Worm (Caenorhabditis elegans) whole organism, L3 larva: ENCODE results near the gene srm-4.
A peak's percentile ranks its signal among the peaks of the same experiment; 100 is the strongest.

Experiments
- R02D3.7 ChIP-seq: fragments of 150-350 bp; optimal IDR thresholded peaks from 2 replicates; lab custom pipeline; 2014; ENCODE audit warnings: missing biosample characterization, missing genetic modification characterization
- ZK546.5 ChIP-seq: sonication (generic microtip); optimal IDR thresholded peaks from 2 replicates; lab custom pipeline; 2017; ENCODE audit warnings: missing biosample characterization, missing genetic modification characterization
- aly-2 ChIP-seq: fragments of 150-350 bp; optimal IDR thresholded peaks from 2 replicates; lab custom pipeline; 2014; ENCODE audit warnings: missing biosample characterization, missing genetic modification characterization
- ceh-9 ChIP-seq: sonication (generic microtip); optimal IDR thresholded peaks from 2 replicates; lab custom pipeline; 2018; ENCODE audit warnings: missing biosample characterization, missing genetic modification characterization
- daf-12 ChIP-seq: fragments of 150-350 bp; optimal IDR thresholded peaks from 2 replicates; lab custom pipeline; 2014; ENCODE audit warnings: missing biosample characterization, missing genetic modification reagents, missing genetic modification characterization
- egl-27 ChIP-seq: sonication (generic microtip); optimal IDR thresholded peaks from 4 replicates; lab custom pipeline; 2017; ENCODE audit warnings: missing biosample characterization, missing genetic modification reagents, missing genetic modification characterization
- egl-5 ChIP-seq: fragments of 150-350 bp; optimal IDR thresholded peaks from 2 replicates; lab custom pipeline; 2017; ENCODE audit warnings: missing biosample characterization, missing genetic modification reagents, missing genetic modification characterization, inconsistent platforms
- elt-2 ChIP-seq: sonication (generic microtip); optimal IDR thresholded peaks from 2 replicates; lab custom pipeline; 2016; ENCODE audit warnings: missing genetic modification reagents, mild to moderate bottlenecking, missing genetic modification characterization, missing compliant biosample characterization
- elt-3 ChIP-seq, 3 experiments: fragments of 150-350 bp in 1 of 3; sonication (generic microtip) in 2 of 3; optimal IDR thresholded peaks; 2 replicates in 2 of 3; 4 replicates in 1 of 3; lab custom pipeline; 2014 to 2017; ENCODE audit warnings: missing biosample characterization in 3 of 3, missing genetic modification characterization in 3 of 3
- eor-1 ChIP-seq, 2 experiments: fragments of 150-350 bp; optimal IDR thresholded peaks; 2 replicates each; lab custom pipeline; 2014 to 2018; ENCODE audit warnings: missing biosample characterization in 2 of 2, missing genetic modification characterization in 2 of 2
- fkh-2 ChIP-seq: fragments of 150-350 bp; optimal IDR thresholded peaks from 2 replicates; lab custom pipeline; 2014; ENCODE audit warnings: missing biosample characterization, missing genetic modification reagents, missing genetic modification characterization
- fos-1 ChIP-seq: fragments of 150-350 bp; optimal IDR thresholded peaks from 2 replicates; lab custom pipeline; 2014; ENCODE audit warnings: missing biosample characterization, missing genetic modification characterization
- jun-1 ChIP-seq: fragments of 150-350 bp; optimal IDR thresholded peaks from 2 replicates; lab custom pipeline; 2014; ENCODE audit warnings: missing biosample characterization, missing genetic modification reagents, missing genetic modification characterization
- lin-39 ChIP-seq: fragments of 150-350 bp; optimal IDR thresholded peaks from 2 replicates; lab custom pipeline; 2018; ENCODE audit warnings: missing biosample characterization, missing genetic modification reagents, missing genetic modification characterization
- mdl-1 ChIP-seq: fragments of 150-350 bp; optimal IDR thresholded peaks from 2 replicates; lab custom pipeline; 2014; ENCODE audit warnings: missing biosample characterization, missing genetic modification characterization
- nfya-1 ChIP-seq: sonication (generic microtip); optimal IDR thresholded peaks from 2 replicates; lab custom pipeline; 2017; ENCODE audit warnings: missing genetic modification characterization, mild to moderate bottlenecking, missing compliant biosample characterization, antibody characterized with exemption, moderate library complexity; ENCODE audit not compliant: insufficient read depth
- nhr-11 ChIP-seq: fragments of 150-350 bp; optimal IDR thresholded peaks from 2 replicates; lab custom pipeline; 2014; ENCODE audit warnings: missing biosample characterization, missing genetic modification characterization
- nhr-23 ChIP-seq: fragments of 150-350 bp; optimal IDR thresholded peaks from 2 replicates; lab custom pipeline; 2014; ENCODE audit warnings: missing biosample characterization, missing genetic modification reagents, missing genetic modification characterization
- nhr-237 ChIP-seq: fragments of 150-350 bp; optimal IDR thresholded peaks from 2 replicates; lab custom pipeline; 2014; ENCODE audit warnings: missing biosample characterization, missing genetic modification characterization
- nhr-25 ChIP-seq: sonication (generic microtip); optimal IDR thresholded peaks from 2 replicates; lab custom pipeline; 2017; ENCODE audit warnings: missing biosample characterization, missing genetic modification characterization
- nhr-76 ChIP-seq: fragments of 150-350 bp; sonication (generic microtip); optimal IDR thresholded peaks from 5 replicates; lab custom pipeline; 2014; ENCODE audit warnings: missing biosample characterization, missing genetic modification characterization
- pha-4 ChIP-seq: fragments of 150-350 bp; optimal IDR thresholded peaks from 2 replicates; lab custom pipeline; 2014; ENCODE audit warnings: missing biosample characterization, missing genetic modification reagents, missing genetic modification characterization
- sea-2 ChIP-seq: fragments of 150-350 bp; sonication (generic microtip); optimal IDR thresholded peaks from 4 replicates; lab custom pipeline; 2014; ENCODE audit warnings: missing biosample characterization, missing genetic modification reagents, missing genetic modification characterization
- skn-1 ChIP-seq: fragments of 150-350 bp; optimal IDR thresholded peaks from 2 replicates; lab custom pipeline; 2014; ENCODE audit warnings: missing biosample characterization, missing genetic modification characterization
- snpc-4 ChIP-seq: fragments of 150-350 bp; optimal IDR thresholded peaks from 2 replicates; lab custom pipeline; 2014; ENCODE audit warnings: missing biosample characterization, missing genetic modification characterization
- tbx-2 ChIP-seq: sonication (generic microtip); optimal IDR thresholded peaks from 2 replicates; lab custom pipeline; 2016; ENCODE audit warnings: mild to moderate bottlenecking, missing genetic modification characterization, missing compliant biosample characterization
- unc-39 ChIP-seq: sonication (generic microtip); optimal IDR thresholded peaks from 4 replicates; lab custom pipeline; 2017; ENCODE audit warnings: missing biosample characterization, missing genetic modification characterization
- ztf-11 ChIP-seq: fragments of 150-350 bp; optimal IDR thresholded peaks from 2 replicates; lab custom pipeline; 2014; ENCODE audit warnings: missing biosample characterization, missing genetic modification characterization
- ztf-4 ChIP-seq: fragments of 150-350 bp; optimal IDR thresholded peaks from 2 replicates; lab custom pipeline; 2014; ENCODE audit warnings: missing biosample characterization, missing genetic modification characterization

srm-4 gene

ce11 chrV:14317204-14317603, 16.0 kb upstream of the srm-4 start:
- peak; percentile 11 for TF ChIP-seq nfya-1 (tag; lab: Kevin White, UChicago)
- TF ChIP-seq nhr-23 (tag; lab: Kevin White, UChicago), result no peak
- no peak for TF ChIP-seq egl-5 (tag; lab: Kevin White, UChicago)
- TF ChIP-seq snpc-4 (tag; lab: Kevin White, UChicago), result peak; percentile 41
- TF ChIP-seq pha-4 (tag; lab: Kevin White, UChicago), result peak; percentile 71
- TF ChIP-seq nhr-11 (tag; lab: Kevin White, UChicago), result no peak

ce11 chrV:14317621-14318020, 15.6 kb upstream of the srm-4 start:
- no peak for TF ChIP-seq nhr-237
- no peak for TF ChIP-seq elt-3 (tag; optimal IDR thresholded peaks at IDR 0.05; lab: Kevin White, UChicago)
- TF ChIP-seq jun-1 (tag; lab: Kevin White, UChicago), result no peak
- TF ChIP-seq nhr-25, result no peak
- no peak for TF ChIP-seq aly-2 (tag; lab: Kevin White, UChicago)
- no peak for TF ChIP-seq R02D3.7 (tag; lab: Kevin White, UChicago)
- no peak for TF ChIP-seq nhr-23 (tag; lab: Kevin White, UChicago)
- TF ChIP-seq fkh-2 (tag; lab: Kevin White, UChicago), result no peak
- TF ChIP-seq ZK546.5 (tag; lab: Kevin White, UChicago), result no peak
- no peak for TF ChIP-seq elt-2 (tag; lab: Kevin White, UChicago)
- TF ChIP-seq eor-1 (tag; optimal IDR thresholded peaks at IDR 0.05; lab: Kevin White, UChicago), result no peak
- TF ChIP-seq daf-12, result no peak
- TF ChIP-seq unc-39 (tag; lab: Kevin White, UChicago), result no peak
- no peak for TF ChIP-seq lin-39
- TF ChIP-seq ztf-11, result no peak
- no peak for TF ChIP-seq sea-2 (GFP tag; lab: Kevin White, UChicago)

ce11 chrV:14319101-14319781, 14.0 kb upstream of the srm-4 start, which contains the start of gene F47B8.13:
Gene F47B8.13 (minus strand): TSS chrV:14319731.
- no peak for TF ChIP-seq ztf-4 (tag; lab: Kevin White, UChicago)
- TF ChIP-seq fos-1 (tag; lab: Kevin White, UChicago), result no peak
- TF ChIP-seq mdl-1 (tag; lab: Kevin White, UChicago), result no peak
- no peak for TF ChIP-seq aly-2 (tag; lab: Kevin White, UChicago)
- no peak for TF ChIP-seq nhr-237
- no peak for TF ChIP-seq ZK546.5 (tag; lab: Kevin White, UChicago)
- TF ChIP-seq elt-3 (tag; optimal IDR thresholded peaks at IDR 0.05; lab: Kevin White, UChicago), result no peak
- no peak for TF ChIP-seq skn-1 (tag; lab: Kevin White, UChicago)
- TF ChIP-seq nhr-23 (tag; lab: Kevin White, UChicago), result no peak
- no peak for TF ChIP-seq lin-39
- TF ChIP-seq nhr-11 (tag; lab: Kevin White, UChicago), result no peak
- TF ChIP-seq nhr-76 (tag; lab: Kevin White, UChicago), result no peak
- TF ChIP-seq nfya-1 (tag; lab: Kevin White, UChicago), result no peak
- no peak for TF ChIP-seq R02D3.7 (tag; lab: Kevin White, UChicago)
- TF ChIP-seq, all 47 proteins: peak for 0

DNA sequence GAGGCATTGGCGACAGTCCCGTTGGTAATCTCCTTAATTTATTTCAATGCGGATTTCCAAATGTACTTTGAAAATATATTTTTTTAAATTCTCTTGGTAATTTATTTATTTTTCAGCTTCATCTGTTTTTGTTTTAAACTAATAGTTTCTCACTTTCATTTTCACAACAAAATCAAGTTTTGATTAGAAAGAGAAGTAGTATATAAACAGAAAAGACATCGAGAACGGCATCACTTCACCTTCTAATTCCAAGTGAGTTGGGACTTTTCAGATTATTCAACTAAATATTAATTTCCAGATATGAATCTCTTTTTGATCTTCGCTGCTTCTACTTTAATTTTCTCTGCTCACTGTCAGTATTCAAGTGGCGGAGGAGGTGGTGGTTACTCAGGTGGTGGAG, 13.0 kb upstream of the srm-4 start, which contains the start of gene F47B8.14:
Gene F47B8.14 (plus strand): TSS at position 301 of the 400 bp plus-strand sequence.
- TF ChIP-seq pha-4 (tag; lab: Kevin White, UChicago) (no peak), unc-39 (tag; lab: Kevin White, UChicago) (no peak), nhr-237 (no peak), nhr-25 (no peak), tbx-2 (tag; lab: Kevin White, UChicago) (no peak), eor-1 (tag; optimal IDR thresholded peaks at IDR 0.05; lab: Kevin White, UChicago) (no peak)
- TF ChIP-seq, all 47 proteins: peak for 0

DNA sequence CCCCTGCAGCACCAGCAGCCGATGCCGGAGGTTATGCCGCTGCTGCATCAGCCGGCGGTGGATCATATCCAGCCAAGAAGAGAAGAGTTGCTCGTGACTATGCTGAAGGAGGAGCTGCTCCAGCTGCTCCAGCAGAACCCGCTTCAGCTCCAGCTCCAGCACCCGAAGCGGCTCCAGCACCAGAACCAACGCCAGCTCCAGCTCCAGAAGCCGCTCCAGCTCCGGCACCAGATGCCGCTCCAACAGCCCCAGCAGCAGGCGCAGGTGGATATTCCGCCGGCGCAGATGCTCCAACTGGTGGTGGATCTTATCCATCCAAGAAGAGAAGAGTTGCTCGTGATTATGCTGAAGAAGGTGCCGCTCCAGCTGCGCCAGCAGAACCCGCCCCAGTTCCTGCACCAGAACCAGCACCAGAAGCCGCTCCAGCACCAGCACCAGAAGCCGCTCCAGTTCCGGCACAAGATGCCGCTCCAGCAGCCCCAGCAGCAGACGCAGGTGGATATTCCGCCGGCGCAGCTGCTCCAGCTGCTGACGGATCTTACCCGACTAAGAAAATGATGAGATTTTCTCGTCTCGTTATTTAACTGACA, 12.4 kb upstream of the srm-4 start:
- TF ChIP-seq skn-1 (tag; lab: Kevin White, UChicago) (no peak), egl-27 (tag; lab: Kevin White, UChicago) (no peak), ceh-9 (no peak)
- TF ChIP-seq, all 47 proteins: peak for 0
